Fruit fly (Drosophila melanogaster) whole organism, adult: ENCODE results near the gene CG14983.

Experiments used
- CG11617 ChIP-seq: fragments of 200-800 bp; sonication (Bioruptor generic); optimal IDR thresholded peaks from 2 replicates; lab custom pipeline; 2017; ENCODE audit warnings: mild to moderate bottlenecking, missing biosample characterization, missing genetic modification reagents, missing genetic modification characterization
- CG12768 ChIP-seq: fragments of 200-800 bp; sonication (Bioruptor generic); optimal IDR thresholded peaks from 2 replicates; lab custom pipeline; 2017; ENCODE audit warnings: missing biosample characterization, missing genetic modification characterization, mild to moderate bottlenecking, moderate library complexity, missing genetic modification reagents
- CG14711 ChIP-seq: fragments of 200-800 bp; sonication (Bioruptor generic); optimal IDR thresholded peaks from 2 replicates; lab custom pipeline; 2018; ENCODE audit warnings: missing biosample characterization, mild to moderate bottlenecking, missing genetic modification characterization, moderate library complexity
- CG1620 ChIP-seq: fragments of 200-800 bp; sonication (Bioruptor generic); optimal IDR thresholded peaks from 2 replicates; lab custom pipeline; 2016; ENCODE audit warnings: missing biosample characterization, missing genetic modification characterization
- CG33017 ChIP-seq: fragments of 200-800 bp; sonication (Bioruptor generic); optimal IDR thresholded peaks from 2 replicates; lab custom pipeline; 2018; ENCODE audit warnings: missing biosample characterization, mild to moderate bottlenecking, missing genetic modification characterization, moderate library complexity
- CG5204 ChIP-seq: fragments of 200-800 bp; sonication (Bioruptor generic); optimal IDR thresholded peaks from 2 replicates; lab custom pipeline; 2016; ENCODE audit warnings: missing biosample characterization, missing genetic modification characterization
- CG7045 ChIP-seq: fragments of 200-800 bp; sonication (Bioruptor generic); optimal IDR thresholded peaks from 2 replicates; lab custom pipeline; 2017; ENCODE audit warnings: missing biosample characterization, mild to moderate bottlenecking, missing genetic modification characterization
- CG7101 ChIP-seq: fragments of 200-800 bp; sonication (Bioruptor generic); optimal IDR thresholded peaks from 2 replicates; lab custom pipeline; 2018; ENCODE audit warnings: missing biosample characterization, mild to moderate bottlenecking, missing genetic modification characterization, moderate library complexity
- Clk ChIP-seq: fragments of 200-800 bp; sonication (Bioruptor generic); optimal IDR thresholded peaks from 2 replicates; lab custom pipeline; 2017; ENCODE audit warnings: missing biosample characterization, missing genetic modification characterization
- Crg-1 ChIP-seq: fragments of 200-800 bp; sonication (Bioruptor generic); optimal IDR thresholded peaks from 2 replicates; lab custom pipeline; 2016; ENCODE audit warnings: missing biosample characterization, missing genetic modification characterization
- Hr96 ChIP-seq: fragments of 200-800 bp; sonication (Bioruptor generic); optimal IDR thresholded peaks from 2 replicates; lab custom pipeline; 2016; ENCODE audit warnings: missing biosample characterization, missing genetic modification characterization
- Mnt ChIP-seq: fragments of 200-800 bp; sonication (Bioruptor generic); optimal IDR thresholded peaks from 2 replicates; lab custom pipeline; 2016; ENCODE audit warnings: missing biosample characterization, mild to moderate bottlenecking, missing genetic modification characterization
- bab1 ChIP-seq: fragments of 200-800 bp; sonication (Bioruptor generic); optimal IDR thresholded peaks from 3 replicates; lab custom pipeline; 2019; ENCODE audit warnings: missing biosample characterization, mild to moderate bottlenecking, missing genetic modification characterization, moderate library complexity
- cic ChIP-seq: fragments of 200-800 bp; sonication (Bioruptor generic); optimal IDR thresholded peaks from 2 replicates; lab custom pipeline; 2017; ENCODE audit warnings: missing biosample characterization, mild to moderate bottlenecking, missing genetic modification characterization, moderate library complexity
- cnc ChIP-seq, 2 experiments: fragments of >200 bp; optimal IDR thresholded peaks; 2 replicates each; lab custom pipeline; 2017
- kay ChIP-seq: fragments of 200-800 bp; sonication (Bioruptor generic); peaks from one replicate; lab custom pipeline; 2016; ENCODE audit warnings: missing biosample characterization, missing genetic modification characterization, borderline replicate concordance
- ovo ChIP-seq: fragments of 200-800 bp; sonication (Bioruptor generic); optimal IDR thresholded peaks from 2 replicates; lab custom pipeline; 2016; ENCODE audit warnings: missing biosample characterization, missing genetic modification characterization
- pad ChIP-seq: fragments of 200-800 bp; sonication (Bioruptor generic); optimal IDR thresholded peaks from 3 replicates; lab custom pipeline; 2017; ENCODE audit warnings: missing biosample characterization, missing genetic modification characterization, mild to moderate bottlenecking, moderate library complexity, missing genetic modification reagents
- tj ChIP-seq: fragments of 200-800 bp; sonication (Bioruptor generic); optimal IDR thresholded peaks from 3 replicates; lab custom pipeline; 2017; ENCODE audit warnings: missing biosample characterization, mild to moderate bottlenecking, missing genetic modification characterization, moderate library complexity
- toe ChIP-seq: fragments of 200-800 bp; sonication (Bioruptor generic); optimal IDR thresholded peaks from 2 replicates; lab custom pipeline; 2016; ENCODE audit warnings: missing biosample characterization, missing genetic modification characterization

The CG14983 gene

DNA sequence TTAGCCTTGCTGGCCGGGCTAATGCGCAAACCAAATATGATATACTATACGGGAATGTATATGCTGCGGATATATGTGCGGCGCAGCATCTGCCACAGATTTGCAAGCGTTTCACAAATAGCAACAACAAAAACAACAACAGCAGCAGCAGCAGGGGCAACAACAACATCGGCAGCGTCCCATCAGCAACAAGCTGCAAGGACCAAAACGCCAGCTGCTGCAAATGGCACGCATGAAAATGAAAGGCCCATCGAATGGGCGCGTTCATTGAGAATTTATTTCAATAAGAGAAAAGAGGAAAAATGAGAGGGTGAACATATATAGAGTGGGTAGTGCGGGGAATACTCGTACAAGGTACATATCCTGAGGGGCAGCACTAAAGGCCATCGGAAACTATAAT is 27.3 kb upstream of the CG14983 start:
- TF ChIP-seq CG33017 (tag; lab: Kevin White, UChicago): no peak
- TF ChIP-seq CG7045 (GFP tag; lab: Kevin White, UChicago): no peak
- TF ChIP-seq Hr96 (GFP tag; lab: Kevin White, UChicago): no peak
- no peak for TF ChIP-seq tj (GFP tag; lab: Kevin White, UChicago)
- no peak for TF ChIP-seq CG11617 (GFP tag; lab: Kevin White, UChicago)
- no peak for TF ChIP-seq CG1620 (GFP tag; lab: Kevin White, UChicago)

DNA sequence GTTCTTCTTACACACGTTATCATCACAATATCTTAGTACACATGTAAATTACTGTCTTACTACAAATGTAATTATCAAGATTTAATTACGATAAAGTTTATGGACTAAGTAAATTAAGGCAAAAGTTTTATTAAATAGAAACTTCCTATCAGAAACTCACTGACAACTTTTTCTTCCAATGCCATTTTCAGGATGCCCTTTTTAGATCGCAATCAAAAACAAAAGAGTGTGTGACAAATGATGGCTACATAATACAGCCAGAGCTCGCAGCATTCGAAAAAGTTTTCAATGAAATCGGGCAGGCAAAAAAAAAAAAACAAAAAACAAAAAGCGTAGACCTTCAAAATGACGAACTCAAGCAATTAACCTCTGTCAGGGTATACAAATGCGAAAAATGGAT is 23.5 kb upstream of the CG14983 start, which contains the start of gene CG43915:
TSS of gene CG43915 (plus strand) at position 301 of the 400 bp plus-strand sequence.
- no peak for TF ChIP-seq CG12768 (GFP tag; lab: Kevin White, UChicago)
- peak; percentile 25 for TF ChIP-seq kay (GFP tag; lab: Kevin White, UChicago)
- no peak for TF ChIP-seq Mnt

DNA sequence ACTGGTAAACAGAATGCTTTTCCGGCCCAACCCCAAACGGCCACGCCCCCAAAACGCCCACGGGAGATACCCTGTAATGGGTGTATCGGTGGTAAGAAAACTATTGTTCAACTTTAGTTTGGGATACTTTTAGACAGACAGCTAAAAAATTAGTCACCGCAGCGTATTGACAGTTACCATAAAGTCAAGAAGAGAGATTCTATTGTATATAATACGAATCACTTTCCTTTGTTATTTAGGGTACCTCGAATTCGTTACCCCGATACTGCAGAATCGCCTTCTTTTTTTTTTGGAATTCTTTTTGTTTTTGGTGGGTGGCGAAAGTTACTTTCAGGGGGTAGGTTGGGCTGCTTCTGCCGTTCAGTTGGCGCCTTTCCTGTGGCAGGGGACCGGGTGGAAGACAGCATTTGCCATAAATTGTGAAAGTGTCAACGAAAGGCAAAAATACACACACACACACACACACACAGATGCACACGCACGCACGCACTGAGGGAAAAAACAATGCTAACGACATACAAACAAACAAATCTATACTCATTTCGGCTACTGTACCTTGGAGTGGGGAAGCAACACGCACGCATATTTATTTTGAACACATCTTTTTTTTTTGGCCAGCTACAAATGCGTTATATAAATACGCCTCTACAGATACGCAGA is 21.4 kb upstream of the CG14983 start:
- TF ChIP-seq Crg-1 (no peak), CG5204 (GFP tag; lab: Kevin White, UChicago) (no peak), bab1 (GFP tag; lab: Kevin White, UChicago) (no peak), Clk (GFP tag; lab: Kevin White, UChicago) (no peak), Hr96 (GFP tag; lab: Kevin White, UChicago) (no peak), kay (GFP tag; lab: Kevin White, UChicago) (no peak), ovo (GFP tag; lab: Kevin White, UChicago) (no peak), CG33017 (tag; lab: Kevin White, UChicago) (no peak), CG14711 (tag; lab: Kevin White, UChicago) (no peak), pad (GFP tag; lab: Kevin White, UChicago) (no peak), toe (GFP tag; lab: Kevin White, UChicago) (no peak), CG12768 (GFP tag; lab: Kevin White, UChicago) (no peak), CG7101 (no peak), Mnt (no peak), tj (GFP tag; lab: Kevin White, UChicago) (no peak), CG1620 (GFP tag; lab: Kevin White, UChicago) (no peak), cic (no peak), CG11617 (GFP tag; lab: Kevin White, UChicago) (no peak)

DNA sequence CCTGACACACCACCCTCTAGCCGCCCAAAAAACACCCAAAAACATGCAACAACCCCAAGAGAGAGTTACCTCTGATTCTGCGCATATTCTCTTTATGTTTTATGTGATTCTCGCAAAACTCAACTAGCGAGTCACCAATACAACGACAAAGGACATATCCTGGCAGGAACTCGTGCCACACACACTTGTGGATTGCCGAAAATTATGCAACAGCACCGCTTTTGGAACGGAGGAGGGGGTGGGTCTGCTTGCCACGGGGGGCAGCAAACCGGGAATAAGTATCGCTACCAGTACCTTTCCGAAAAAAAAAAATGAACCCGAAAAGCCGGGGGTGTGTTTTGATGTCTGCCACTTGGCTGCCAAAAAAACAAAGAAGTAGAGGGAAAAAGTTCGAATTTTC is 16.0 kb upstream of the CG14983 start:
- TF ChIP-seq CG5204 (GFP tag; lab: Kevin White, UChicago): no peak
- TF ChIP-seq ovo (GFP tag; lab: Kevin White, UChicago): no peak
- no peak for TF ChIP-seq cic
- no peak for TF ChIP-seq toe (GFP tag; lab: Kevin White, UChicago)
- TF ChIP-seq tj (GFP tag; lab: Kevin White, UChicago): no peak

DNA sequence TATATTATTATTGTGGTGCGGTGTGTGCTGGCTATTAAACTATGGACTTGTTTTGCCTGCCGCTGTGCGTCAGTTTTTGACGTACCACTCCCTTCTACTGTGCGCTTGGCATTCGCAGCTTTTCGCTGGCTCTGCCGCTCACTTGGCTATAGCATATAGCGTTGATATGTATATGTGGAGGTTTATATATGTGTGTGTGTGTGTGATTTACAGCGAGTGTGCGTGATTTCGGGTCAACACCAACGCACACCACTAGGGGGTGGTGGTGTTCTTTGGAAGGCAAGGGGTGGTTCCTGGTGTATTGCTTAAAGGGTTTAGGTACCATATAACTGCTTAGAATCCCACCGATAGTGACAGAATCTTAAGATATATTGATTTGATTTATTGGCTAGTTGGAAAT is 15.6 kb upstream of the CG14983 start, which contains the start of gene CG12605:
TSS of gene CG12605 (minus strand) at position 101 of the 400 bp plus-strand sequence.
- TF ChIP-seq kay (GFP tag; lab: Kevin White, UChicago): no peak
- TF ChIP-seq CG14711 (tag; lab: Kevin White, UChicago): no peak
- no peak for TF ChIP-seq CG7101
- TF ChIP-seq cnc (optimal IDR thresholded peaks at IDR 0.05; lab: Kevin White, UChicago): no peak
- no peak for TF ChIP-seq bab1 (GFP tag; lab: Kevin White, UChicago)
- no peak for TF ChIP-seq cic
- TF ChIP-seq Mnt: no peak
- no peak for TF ChIP-seq CG12768 (GFP tag; lab: Kevin White, UChicago)
- TF ChIP-seq tj (GFP tag; lab: Kevin White, UChicago): no peak
- no peak for TF ChIP-seq pad (GFP tag; lab: Kevin White, UChicago)
- no peak for TF ChIP-seq CG33017 (tag; lab: Kevin White, UChicago)
- TF ChIP-seq Hr96 (GFP tag; lab: Kevin White, UChicago): no peak
- TF ChIP-seq CG7045 (GFP tag; lab: Kevin White, UChicago): no peak
- no peak for TF ChIP-seq toe (GFP tag; lab: Kevin White, UChicago)
- TF ChIP-seq Clk (GFP tag; lab: Kevin White, UChicago): no peak
- no peak for TF ChIP-seq Crg-1
- TF ChIP-seq CG5204 (GFP tag; lab: Kevin White, UChicago): no peak
- no peak for TF ChIP-seq CG1620 (GFP tag; lab: Kevin White, UChicago)
- TF ChIP-seq ovo (GFP tag; lab: Kevin White, UChicago): no peak

DNA sequence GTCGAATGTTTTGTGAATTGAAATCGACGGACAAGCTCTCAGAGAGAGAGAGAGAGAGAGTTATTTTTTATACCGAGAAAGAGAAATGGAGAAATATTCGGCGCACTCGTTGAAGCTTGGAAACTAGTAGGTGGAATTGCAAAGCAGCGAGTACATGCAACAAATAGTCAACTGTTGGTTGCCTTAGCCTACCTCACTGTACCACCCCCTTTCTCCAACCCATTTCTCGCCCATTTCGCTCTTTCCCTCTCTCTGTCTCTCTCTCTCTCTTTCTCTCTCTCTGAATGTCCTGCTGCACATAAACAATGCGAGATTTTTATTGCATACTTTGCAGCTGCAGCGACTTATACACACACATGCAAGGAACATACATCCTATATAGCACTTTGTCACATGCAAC is 14.9 kb upstream of the CG14983 start:
- no peak for TF ChIP-seq CG14711 (tag; lab: Kevin White, UChicago)
- no peak for TF ChIP-seq kay (GFP tag; lab: Kevin White, UChicago)
- no peak for TF ChIP-seq CG5204 (GFP tag; lab: Kevin White, UChicago)
- TF ChIP-seq CG1620 (GFP tag; lab: Kevin White, UChicago): no peak
- TF ChIP-seq CG7101: no peak
- TF ChIP-seq CG7045 (GFP tag; lab: Kevin White, UChicago): no peak
- TF ChIP-seq bab1 (GFP tag; lab: Kevin White, UChicago): no peak
- no peak for TF ChIP-seq cic
- TF ChIP-seq Mnt: no peak
- TF ChIP-seq CG11617 (GFP tag; lab: Kevin White, UChicago): no peak
- no peak for TF ChIP-seq CG33017 (tag; lab: Kevin White, UChicago)
- TF ChIP-seq Clk (GFP tag; lab: Kevin White, UChicago): no peak
- TF ChIP-seq Hr96 (GFP tag; lab: Kevin White, UChicago): no peak
- no peak for TF ChIP-seq Crg-1
- TF ChIP-seq CG12768 (GFP tag; lab: Kevin White, UChicago): no peak
- no peak for TF ChIP-seq ovo (GFP tag; lab: Kevin White, UChicago)
- TF ChIP-seq tj (GFP tag; lab: Kevin White, UChicago): no peak
- TF ChIP-seq cnc (optimal IDR thresholded peaks at IDR 0.05; lab: Kevin White, UChicago): no peak
- TF ChIP-seq pad (GFP tag; lab: Kevin White, UChicago): no peak
